Fruit fly (Drosophila melanogaster): ENCODE results near the gene Hr83.

Gene Hr83

dm6 chr3R:6341668-6342067, 7.4 kb upstream of the Hr83 start, which contains the start of gene CG17917:
TSS of gene CG17917 (plus strand) at chr3R:6341968.
- TF ChIP-seq Myc (optimal IDR thresholded peaks at IDR 0.05): no peak
- TF ChIP-seq h (optimal IDR thresholded peaks at IDR 0.05): no peak
- no peak for TF ChIP-seq insv (optimal IDR thresholded peaks at IDR 0.05)
- TF ChIP-seq Sin3A (optimal IDR thresholded peaks at IDR 0.05): no peak
- no peak for TF ChIP-seq psq (optimal IDR thresholded peaks at IDR 0.05)
- no peak for TF ChIP-seq ttk (optimal IDR thresholded peaks at IDR 0.05)

DNA sequence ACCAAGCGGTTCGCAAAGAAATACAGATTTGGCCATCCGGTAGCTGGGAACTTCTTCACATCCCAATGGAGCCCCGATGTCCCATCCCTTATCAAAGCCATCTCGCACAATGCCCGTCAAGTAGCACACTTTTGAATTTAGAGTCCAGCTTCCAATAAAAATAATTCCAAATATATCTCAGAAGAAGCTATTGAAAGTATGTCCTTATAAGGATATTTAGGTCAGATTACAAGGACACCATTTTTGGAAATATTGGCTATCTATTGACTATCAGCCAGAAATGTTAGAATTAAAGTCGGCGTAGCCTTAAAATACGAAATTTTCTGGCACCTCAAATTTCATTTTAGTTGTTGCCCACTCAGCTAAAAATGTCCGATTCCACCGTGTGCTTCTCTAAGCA, 6.3 kb upstream of the Hr83 start, which contains the start of gene CG10298:
TSS of gene CG10298 (plus strand) at position 301 of the 400 bp plus-strand sequence.
- no peak for TF ChIP-seq insv (optimal IDR thresholded peaks at IDR 0.05)

- TF ChIP-seq Myc (optimal IDR thresholded peaks at IDR 0.05) (no peak), h (optimal IDR thresholded peaks at IDR 0.05) (no peak), ttk (optimal IDR thresholded peaks at IDR 0.05) (no peak), Sin3A (optimal IDR thresholded peaks at IDR 0.05) (no peak), insv (optimal IDR thresholded peaks at IDR 0.05) (no peak)
Measured at dm6 chr3R:6343396-6344239, 5.4 kb upstream of the Hr83 start, which contains the start of gene CG17919. TSS of gene CG17919 (plus strand) at chr3R:6344029.

- TF ChIP-seq insv (optimal IDR thresholded peaks at IDR 0.05) (no peak), ttk (optimal IDR thresholded peaks at IDR 0.05) (no peak)
Measured at dm6 chr3R:6345814-6346213, 3.2 kb upstream of the Hr83 start, which contains the start of the genes SmD2 and CG18048. TSS of gene SmD2 (minus strand) at chr3R:6345911. TSS of gene CG18048 (plus strand) at chr3R:6346111.

DNA sequence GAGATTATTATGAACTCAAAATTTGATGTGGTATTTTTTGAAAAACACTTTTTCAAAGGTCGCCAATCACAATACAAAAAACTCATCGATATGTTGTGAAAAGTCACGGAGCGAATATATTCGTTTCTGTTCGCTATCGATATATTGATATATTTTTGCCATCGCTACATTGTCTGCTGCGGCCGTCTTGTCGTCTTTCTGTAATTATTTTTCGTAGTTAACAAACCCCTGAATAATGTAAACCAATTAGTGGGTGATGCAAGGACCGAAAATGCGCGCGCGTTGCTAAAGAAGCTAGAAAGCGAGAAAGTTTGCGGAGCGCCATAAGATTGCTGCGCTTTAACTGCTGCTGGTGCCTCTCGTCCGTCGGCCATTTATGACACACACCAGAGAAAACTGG, 1.7 kb downstream of the Hr83 start, which contains the start of gene Pak:
TSS of gene Pak (plus strand) at position 142 of the 400 bp plus-strand sequence.
- no peak for TF ChIP-seq psq (optimal IDR thresholded peaks at IDR 0.05)
- TF ChIP-seq Myc (optimal IDR thresholded peaks at IDR 0.05): no peak
- TF ChIP-seq insv (optimal IDR thresholded peaks at IDR 0.05): no peak
- no peak for TF ChIP-seq Sin3A (optimal IDR thresholded peaks at IDR 0.05)

- TF ChIP-seq insv (optimal IDR thresholded peaks at IDR 0.05): no peak
- TF ChIP-seq psq (optimal IDR thresholded peaks at IDR 0.05): no peak
- TF ChIP-seq h (optimal IDR thresholded peaks at IDR 0.05): no peak
- TF ChIP-seq ttk (optimal IDR thresholded peaks at IDR 0.05): no peak
Measured at dm6 chr3R:6351181-6351580, 2.1 kb downstream of the Hr83 start.

- no peak for TF ChIP-seq Sin3A (optimal IDR thresholded peaks at IDR 0.05)
- TF ChIP-seq ttk (optimal IDR thresholded peaks at IDR 0.05): no peak
- no peak for TF ChIP-seq psq (optimal IDR thresholded peaks at IDR 0.05)
- TF ChIP-seq Myc (optimal IDR thresholded peaks at IDR 0.05): no peak
- TF ChIP-seq insv (optimal IDR thresholded peaks at IDR 0.05): no peak
- TF ChIP-seq h (optimal IDR thresholded peaks at IDR 0.05): no peak
Measured at dm6 chr3R:6351696-6352378, 2.8 kb downstream of the Hr83 start.

DNA sequence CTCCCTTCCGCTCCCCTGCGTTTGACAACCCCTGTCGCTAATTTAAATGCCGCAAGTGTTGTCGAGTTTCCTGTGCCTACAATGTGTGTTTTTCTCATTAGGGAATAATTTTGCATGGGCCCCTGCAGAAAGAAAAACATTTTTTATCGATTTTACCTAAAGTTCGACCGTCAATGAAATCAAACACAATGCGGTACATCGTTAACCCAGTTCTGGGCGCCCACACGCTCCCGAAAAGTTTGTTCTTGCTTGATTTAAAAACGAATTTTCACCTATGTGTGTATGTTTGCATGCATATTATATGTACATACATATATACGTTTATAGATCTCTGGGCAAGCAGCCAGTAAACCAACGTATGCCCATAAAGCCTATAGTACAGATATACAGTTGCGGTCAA, 3.4 kb downstream of the Hr83 start:
- TF ChIP-seq insv (optimal IDR thresholded peaks at IDR 0.05) (no peak), Myc (optimal IDR thresholded peaks at IDR 0.05) (no peak), h (optimal IDR thresholded peaks at IDR 0.05) (no peak), psq (optimal IDR thresholded peaks at IDR 0.05) (no peak), ttk (optimal IDR thresholded peaks at IDR 0.05) (no peak), Sin3A (optimal IDR thresholded peaks at IDR 0.05) (no peak)

DNA sequence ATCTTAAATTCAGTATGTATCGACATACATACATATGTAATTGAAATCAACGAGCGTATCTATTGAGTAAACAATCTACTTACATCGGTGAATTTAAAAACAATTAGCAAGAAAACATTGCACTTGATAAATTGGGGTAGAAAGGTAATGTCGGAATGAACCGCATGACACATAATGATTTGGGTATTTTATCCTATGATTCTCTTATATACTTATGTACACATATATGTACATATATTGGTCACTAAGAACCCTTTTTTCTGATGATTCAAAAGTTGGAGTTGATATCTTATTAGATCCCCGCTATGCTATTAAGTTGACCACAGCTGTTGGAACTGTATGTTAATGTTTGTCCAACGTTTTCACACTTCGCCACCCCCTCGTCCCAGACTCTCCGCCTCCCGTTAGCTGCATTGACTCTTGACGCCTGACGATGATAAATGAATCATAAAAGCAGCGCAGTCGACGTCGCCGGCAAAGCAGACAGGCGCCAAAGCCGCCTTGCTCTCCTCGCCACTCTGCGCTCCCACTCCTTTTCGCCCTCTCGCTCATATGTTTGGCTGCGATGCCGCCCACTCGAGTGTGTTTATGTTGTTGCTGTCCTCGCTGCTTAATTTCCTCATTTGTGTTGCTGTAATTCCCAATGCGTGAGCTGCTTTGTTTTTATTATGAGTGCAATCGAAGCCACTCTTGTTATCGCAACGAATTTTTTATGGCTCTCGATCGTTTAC, 4.0 kb downstream of the Hr83 start:
- TF ChIP-seq ttk (optimal IDR thresholded peaks at IDR 0.05) (no peak), insv (optimal IDR thresholded peaks at IDR 0.05) (no peak), Sin3A (optimal IDR thresholded peaks at IDR 0.05) (no peak), Myc (optimal IDR thresholded peaks at IDR 0.05) (no peak), psq (optimal IDR thresholded peaks at IDR 0.05) (no peak), h (optimal IDR thresholded peaks at IDR 0.05) (no peak)

DNA sequence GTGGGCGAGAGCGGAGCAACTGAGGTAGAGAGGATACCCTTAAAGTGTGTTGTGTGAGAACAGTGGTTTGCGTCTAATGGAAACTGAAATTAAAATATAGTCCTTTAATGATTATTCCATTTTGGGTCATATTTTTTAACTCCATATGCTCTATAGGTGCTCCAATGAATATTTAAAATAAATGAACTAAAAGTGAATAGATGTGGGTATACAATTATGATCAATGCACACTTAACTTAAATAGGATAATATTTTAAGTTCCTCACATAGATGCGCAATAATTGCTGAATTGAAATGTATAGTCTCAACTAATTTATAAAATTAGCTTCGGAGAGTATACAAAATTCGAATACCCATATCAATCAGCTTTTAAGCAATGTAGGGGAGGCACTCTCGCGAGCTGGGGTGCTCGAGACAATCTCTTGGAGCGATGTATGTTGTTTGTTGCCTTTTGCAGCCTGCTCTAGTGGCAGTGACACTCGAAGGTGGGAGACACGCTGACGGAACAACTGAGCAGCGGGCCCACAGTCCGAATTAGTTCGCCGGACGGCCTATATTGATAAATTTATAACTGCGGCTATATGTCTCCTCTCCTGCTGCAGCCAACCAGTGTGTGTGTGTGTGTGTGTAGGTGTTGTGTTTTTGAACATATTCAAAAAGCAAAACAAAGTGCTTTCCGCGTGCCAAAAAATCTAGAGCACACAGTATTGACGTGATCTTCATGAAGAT, 4.7 kb downstream of the Hr83 start:
- TF ChIP-seq Myc (optimal IDR thresholded peaks at IDR 0.05): no peak
- no peak for TF ChIP-seq insv (optimal IDR thresholded peaks at IDR 0.05)
- no peak for TF ChIP-seq psq (optimal IDR thresholded peaks at IDR 0.05)
- TF ChIP-seq h (optimal IDR thresholded peaks at IDR 0.05): no peak
- TF ChIP-seq ttk (optimal IDR thresholded peaks at IDR 0.05): no peak
- no peak for TF ChIP-seq Sin3A (optimal IDR thresholded peaks at IDR 0.05)

DNA sequence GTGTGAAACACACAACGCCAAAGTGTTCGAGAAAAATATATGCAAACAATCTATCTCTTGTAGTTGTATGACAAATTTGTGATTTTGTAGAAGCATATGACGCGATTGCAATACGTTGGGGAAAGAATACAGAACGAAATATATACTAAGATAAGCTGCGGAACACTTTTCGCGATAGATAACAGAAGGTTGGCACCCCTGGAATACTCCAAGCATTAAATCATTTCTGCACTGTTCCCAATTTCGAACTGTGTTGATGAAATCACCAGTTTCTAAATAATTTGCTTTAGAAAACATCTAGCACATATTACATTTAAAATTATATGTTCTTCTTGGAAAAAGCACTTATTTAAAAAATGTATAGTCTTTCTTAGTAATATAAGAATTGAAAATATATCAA, 5.4 kb downstream of the Hr83 start:
- TF ChIP-seq ttk (optimal IDR thresholded peaks at IDR 0.05) (no peak), h (optimal IDR thresholded peaks at IDR 0.05) (no peak), Myc (optimal IDR thresholded peaks at IDR 0.05) (no peak), psq (optimal IDR thresholded peaks at IDR 0.05) (no peak), Sin3A (optimal IDR thresholded peaks at IDR 0.05) (no peak), insv (optimal IDR thresholded peaks at IDR 0.05) (no peak)

All from Kc167 (cell line).